Fruit fly (Drosophila melanogaster): ENCODE data around the gene sd.

The sd gene

dm6 chrX:15818608-15819184 lies 14.5 kb downstream of the sd start (continued):
- TF ChIP-seq sr (GFP tag; IDR thresholded peaks at IDR 0.05) (no peak), CG7963 (GFP tag; IDR thresholded peaks at IDR 0.05; ENCODE audit: partially characterized antibody) (no peak), crp (GFP tag; optimal IDR thresholded peaks at IDR 0.05) (no peak), D (optimal IDR thresholded peaks at IDR 0.05) (no peak), D (GFP tag; optimal IDR thresholded peaks at IDR 0.05) (no peak), Abd-B (GFP tag; optimal IDR thresholded peaks at IDR 0.05) (no peak), seq (GFP tag; IDR thresholded peaks at IDR 0.05) (peak; percentile 56; the same call in 1 of the 2 replicates), Bdp1 (GFP tag; optimal IDR thresholded peaks at IDR 0.05) (no peak), zf30C (GFP tag; optimal IDR thresholded peaks at IDR 0.05) (no peak), kay (GFP tag; optimal IDR thresholded peaks at IDR 0.05) (no peak), CG6765 (GFP tag; optimal IDR thresholded peaks at IDR 0.05) (no peak), CG16779 (GFP tag; IDR thresholded peaks at IDR 0.05) (no peak), Hsf (GFP tag; optimal IDR thresholded peaks at IDR 0.05) (no peak), CG4360 (GFP tag; IDR thresholded peaks at IDR 0.05) (no peak), trh (GFP tag; optimal IDR thresholded peaks at IDR 0.05) (no peak), sens-2 (GFP tag; IDR thresholded peaks at IDR 0.05) (no peak), CG18476 (GFP tag; optimal IDR thresholded peaks at IDR 0.05) (no peak), CG4730 (GFP tag; IDR thresholded peaks at IDR 0.05) (no peak), CG32772 (GFP tag; IDR thresholded peaks at IDR 0.05) (no peak), Dad (GFP tag; optimal IDR thresholded peaks at IDR 0.05) (no peak), Fer1 (GFP tag; optimal IDR thresholded peaks at IDR 0.05) (peak; percentile 25), CG30403 (GFP tag; optimal IDR thresholded peaks at IDR 0.05) (peak; percentile 31), gce (GFP tag; IDR thresholded peaks at IDR 0.05) (no peak), pum (GFP tag; optimal IDR thresholded peaks at IDR 0.05) (peak; percentile 11), Atf-2 (GFP tag; optimal IDR thresholded peaks at IDR 0.05) (no peak), Ptx1 (GFP tag; IDR thresholded peaks at IDR 0.05) (peak; percentile 42), E2f1 (GFP tag; IDR thresholded peaks at IDR 0.05) (no peak), ftz-f1 (GFP tag; optimal IDR thresholded peaks at IDR 0.05) (no peak), Asciz (GFP tag; optimal IDR thresholded peaks at IDR 0.05) (no peak), hth (optimal IDR thresholded peaks at IDR 0.05) (no peak), CG14441 (GFP tag; IDR thresholded peaks at IDR 0.05) (0 out of 2 replicates have a peak, but pooled peaks have one; percentile 6), ac (GFP tag; optimal IDR thresholded peaks at IDR 0.05) (no peak), pfk (GFP tag; optimal IDR thresholded peaks at IDR 0.05) (no peak), Dll (GFP tag; IDR thresholded peaks at IDR 0.05; ENCODE audit: partially characterized antibody) (no peak), CG16815 (GFP tag; optimal IDR thresholded peaks at IDR 0.05) (peak; percentile 1), CG33213 (GFP tag; optimal IDR thresholded peaks at IDR 0.05) (no peak), twi (tag; optimal IDR thresholded peaks at IDR 0.05) (no peak), Nf-YB (GFP tag; optimal IDR thresholded peaks at IDR 0.05) (no peak), CG8944 (GFP tag; optimal IDR thresholded peaks at IDR 0.05) (no peak), CkIIα-i1 (GFP tag; IDR thresholded peaks at IDR 0.05) (no peak), slp2 (GFP tag; optimal IDR thresholded peaks at IDR 0.05) (no peak), org-1 (GFP tag; optimal IDR thresholded peaks at IDR 0.05) (no peak), CG34224 (GFP tag; IDR thresholded peaks at IDR 0.05; ENCODE audit: partially characterized antibody) (no peak), CG5245 (GFP tag; optimal IDR thresholded peaks at IDR 0.05) (no peak), nau (GFP tag; optimal IDR thresholded peaks at IDR 0.05) (no peak), sqz (GFP tag; optimal IDR thresholded peaks at IDR 0.05) (no peak), CG8290 (GFP tag; optimal IDR thresholded peaks at IDR 0.05) (no peak), CG8290 (tag; optimal IDR thresholded peaks at IDR 0.05) (no peak), ranshi (GFP tag; IDR thresholded peaks at IDR 0.05) (no peak), CG11247 (GFP tag; IDR thresholded peaks at IDR 0.05) (no peak), CG12942 (GFP tag; optimal IDR thresholded peaks at IDR 0.05) (no peak), slbo (GFP tag; IDR thresholded peaks at IDR 0.05) (peak; percentile 50; the same call in 1 of the 2 replicates), CG30431 (GFP tag; optimal IDR thresholded peaks at IDR 0.05) (no peak)
